Fruit fly (Drosophila melanogaster): ENCODE measurements around the gene GILT2.

dm6 chr3R:23679911-23680336 lies 1.2 kb downstream of the GILT2 start, which contains the start of gene eIF3d1:
- TF ChIP-seq CG10348 (GFP tag; IDR thresholded peaks at IDR 0.05) (no peak), Pif1A (GFP tag; optimal IDR thresholded peaks at IDR 0.05) (no peak), EcR (GFP tag; optimal IDR thresholded peaks at IDR 0.05) (no peak), CG8301 (tag; optimal IDR thresholded peaks at IDR 0.05) (no peak), CG9948 (tag; optimal IDR thresholded peaks at IDR 0.05) (no peak), D1 (tag; optimal IDR thresholded peaks at IDR 0.05) (no peak), Pif1B (GFP tag; optimal IDR thresholded peaks at IDR 0.05) (no peak), gl (tag; optimal IDR thresholded peaks at IDR 0.05) (no peak), CG12605 (GFP tag; IDR thresholded peaks at IDR 0.05) (no peak), Snoo (tag; optimal IDR thresholded peaks at IDR 0.05) (no peak)
